Worm (Caenorhabditis elegans) whole organism, late embryonic: ENCODE data around the gene nlf-1.

Source experiments
- C38D4.7 ChIP-seq: fragments of 200-800 bp; sonication (Bioruptor generic); optimal IDR thresholded peaks from 2 replicates; lab custom pipeline; 2018; ENCODE audit warnings: mild to moderate bottlenecking, missing genetic modification characterization, moderate library complexity, missing compliant biosample characterization
- F13H6.1 ChIP-seq: sonication (generic microtip); optimal IDR thresholded peaks from 2 replicates; lab custom pipeline; 2016; ENCODE audit warnings: missing genetic modification characterization, missing compliant biosample characterization
- K02D7.2 ChIP-seq: sonication (generic microtip); optimal IDR thresholded peaks from 2 replicates; lab custom pipeline; 2017; ENCODE audit warnings: mild to moderate bottlenecking, missing genetic modification characterization, missing compliant biosample characterization
- T23F11.4 ChIP-seq: fragments of 200-800 bp; sonication (Bioruptor generic); optimal IDR thresholded peaks from 2 replicates; lab custom pipeline; 2018; ENCODE audit warnings: mild to moderate bottlenecking, missing genetic modification characterization, missing compliant biosample characterization
- ahr-1 ChIP-seq: sonication (generic microtip); optimal IDR thresholded peaks from 2 replicates; lab custom pipeline; 2016; ENCODE audit warnings: missing genetic modification characterization, missing compliant biosample characterization
- ceh-14 ChIP-seq: sonication (generic microtip); optimal IDR thresholded peaks from 2 replicates; lab custom pipeline; 2016; ENCODE audit warnings: missing genotype, missing genetic modification characterization, missing compliant biosample characterization
- ceh-18 ChIP-seq: sonication (generic microtip); optimal IDR thresholded peaks from 2 replicates; lab custom pipeline; 2016; ENCODE audit warnings: missing genetic modification characterization, missing compliant biosample characterization
- ceh-19 ChIP-seq: fragments of 200-800 bp; sonication (Bioruptor generic); optimal IDR thresholded peaks from 2 replicates; lab custom pipeline; 2018; ENCODE audit warnings: mild to moderate bottlenecking, missing genetic modification characterization, missing compliant biosample characterization
- ceh-22 ChIP-seq: sonication (generic microtip); optimal IDR thresholded peaks from 2 replicates; lab custom pipeline; 2017; ENCODE audit warnings: missing biosample characterization, missing genetic modification characterization
- ceh-24 ChIP-seq: sonication (generic microtip); optimal IDR thresholded peaks from 2 replicates; lab custom pipeline; 2016; ENCODE audit warnings: mild to moderate bottlenecking, missing genetic modification characterization, missing compliant biosample characterization
- ceh-30 ChIP-seq: fragments of 150-350 bp; optimal IDR thresholded peaks from 2 replicates; lab custom pipeline; 2014; ENCODE audit warnings: missing biosample characterization, missing genetic modification characterization
- ceh-31 ChIP-seq: sonication (generic microtip); optimal IDR thresholded peaks from 2 replicates; lab custom pipeline; 2016; ENCODE audit warnings: missing genetic modification characterization, missing compliant biosample characterization
- ceh-45 ChIP-seq: fragments of 200-800 bp; sonication (Bioruptor generic); IDR thresholded peaks from 2 replicates; pipeline ENCODE4 v1.3.6; 2022; ENCODE audit warnings: missing genetic modification reagents, missing genetic modification characterization, missing compliant biosample characterization
- ceh-9 ChIP-seq: sonication (generic microtip); optimal IDR thresholded peaks from 2 replicates; lab custom pipeline; 2016; ENCODE audit warnings: mild to moderate bottlenecking, missing genetic modification characterization, inconsistent platforms, missing compliant biosample characterization
- dve-1 ChIP-seq: sonication (generic microtip); optimal IDR thresholded peaks from 2 replicates; lab custom pipeline; 2017; ENCODE audit warnings: antibody characterized with exemption, mild to moderate bottlenecking, missing genetic modification characterization, missing compliant biosample characterization
- elt-2 ChIP-seq: sonication (generic microtip); optimal IDR thresholded peaks from 2 replicates; lab custom pipeline; 2016; ENCODE audit warnings: missing genetic modification reagents, missing genetic modification characterization, missing compliant biosample characterization
- elt-4 ChIP-seq: sonication (generic microtip); optimal IDR thresholded peaks from 2 replicates; lab custom pipeline; 2016; ENCODE audit warnings: missing genetic modification characterization, missing compliant biosample characterization
- eyg-1 ChIP-seq: sonication (generic microtip); optimal IDR thresholded peaks from 2 replicates; lab custom pipeline; 2016; ENCODE audit warnings: missing genotype, missing genetic modification characterization, missing compliant biosample characterization
- fax-1 ChIP-seq: sonication (generic microtip); optimal IDR thresholded peaks from 2 replicates; lab custom pipeline; 2016; ENCODE audit warnings: missing genotype, missing genetic modification characterization, missing compliant biosample characterization
- fkh-10 ChIP-seq: fragments of 150-350 bp; optimal IDR thresholded peaks from 2 replicates; lab custom pipeline; 2014; ENCODE audit warnings: missing biosample characterization, missing genetic modification reagents, missing genetic modification characterization
- fkh-6 ChIP-seq: sonication (generic microtip); optimal IDR thresholded peaks from 2 replicates; lab custom pipeline; 2016; ENCODE audit warnings: missing genetic modification characterization, missing compliant biosample characterization
- gmeb-2 ChIP-seq: sonication (generic microtip); optimal IDR thresholded peaks from 2 replicates; lab custom pipeline; 2016; ENCODE audit warnings: missing genetic modification characterization, inconsistent platforms, missing compliant biosample characterization
- hlh-6 ChIP-seq: sonication (generic microtip); optimal IDR thresholded peaks from 2 replicates; lab custom pipeline; 2016; ENCODE audit warnings: missing genotype, missing genetic modification characterization, missing compliant biosample characterization
- hlh-8 ChIP-seq: sonication (generic microtip); optimal IDR thresholded peaks from 2 replicates; lab custom pipeline; 2016; ENCODE audit warnings: missing genotype, missing genetic modification characterization, missing compliant biosample characterization
- lim-6 ChIP-seq: sonication (generic microtip); optimal IDR thresholded peaks from 2 replicates; lab custom pipeline; 2016; ENCODE audit warnings: missing genetic modification characterization, missing compliant biosample characterization
- nfya-1 ChIP-seq: sonication (generic microtip); optimal IDR thresholded peaks from 2 replicates; lab custom pipeline; 2017; ENCODE audit warnings: missing genetic modification characterization, mild to moderate bottlenecking, missing compliant biosample characterization, antibody characterized with exemption, moderate library complexity
- npax-4 ChIP-seq: sonication (generic microtip); optimal IDR thresholded peaks from 2 replicates; lab custom pipeline; 2016; ENCODE audit warnings: missing genetic modification characterization, missing compliant biosample characterization
- odd-2 ChIP-seq: sonication (generic microtip); optimal IDR thresholded peaks from 2 replicates; lab custom pipeline; 2017; ENCODE audit warnings: antibody characterized with exemption, mild to moderate bottlenecking, missing genetic modification characterization, missing compliant biosample characterization
- pag-3 ChIP-seq: sonication (generic microtip); optimal IDR thresholded peaks from 2 replicates; lab custom pipeline; 2016; ENCODE audit warnings: missing compliant biosample characterization, missing genetic modification characterization, borderline replicate concordance
- pax-1 ChIP-seq: fragments of 150-350 bp; optimal IDR thresholded peaks from 2 replicates; lab custom pipeline; 2014; ENCODE audit warnings: missing biosample characterization, missing genetic modification characterization
- pha-2 ChIP-seq: sonication (generic microtip); optimal IDR thresholded peaks from 2 replicates; lab custom pipeline; 2017; ENCODE audit warnings: mild to moderate bottlenecking, missing genetic modification characterization, missing compliant biosample characterization
- ref-2 ChIP-seq: sonication (generic microtip); optimal IDR thresholded peaks from 2 replicates; lab custom pipeline; 2016; ENCODE audit warnings: missing genetic modification characterization, missing compliant biosample characterization
- rnt-1 ChIP-seq: sonication (generic microtip); optimal IDR thresholded peaks from 2 replicates; lab custom pipeline; 2016; ENCODE audit warnings: missing genetic modification characterization, missing compliant biosample characterization
- sdc-2 ChIP-seq: sonication (generic microtip); optimal IDR thresholded peaks from 2 replicates; lab custom pipeline; 2016; ENCODE audit warnings: missing genotype, missing genetic modification characterization, missing compliant biosample characterization
- tbx-2 ChIP-seq: sonication (generic microtip); optimal IDR thresholded peaks from 2 replicates; lab custom pipeline; 2016; ENCODE audit warnings: missing genetic modification characterization, missing compliant biosample characterization
- tbx-7 ChIP-seq: sonication (generic microtip); optimal IDR thresholded peaks from 2 replicates; lab custom pipeline; 2016; ENCODE audit warnings: missing genotype, missing genetic modification characterization, missing compliant biosample characterization
- ttx-3 ChIP-seq: sonication (generic microtip); optimal IDR thresholded peaks from 2 replicates; lab custom pipeline; 2016; ENCODE audit warnings: missing genetic modification reagents, missing genetic modification characterization, missing compliant biosample characterization
- unc-3 ChIP-seq, 2 experiments: fragments of 200-800 bp in 1 of 2; sonication (Bioruptor generic) in 1 of 2; sonication (generic microtip) in 1 of 2; conservative IDR thresholded peaks in 1 of 2; optimal IDR thresholded peaks in 1 of 2; 2 replicates each; pipeline versions ENCODE4 v1.3.6 to Lab custom; 2016 to 2022; ENCODE audit warnings: missing compliant biosample characterization in 2 of 2, missing genetic modification characterization in 2 of 2, missing genetic modification reagents in 1 of 2
- unc-42 ChIP-seq: sonication (generic microtip); optimal IDR thresholded peaks from 2 replicates; lab custom pipeline; 2016; ENCODE audit warnings: missing genotype, missing genetic modification characterization, missing compliant biosample characterization
- unc-55 ChIP-seq: sonication (generic microtip); optimal IDR thresholded peaks from 2 replicates; lab custom pipeline; 2017; ENCODE audit warnings: missing biosample characterization, missing genetic modification reagents, missing genetic modification characterization
- unc-86 ChIP-seq: sonication (generic microtip); optimal IDR thresholded peaks from 2 replicates; lab custom pipeline; 2016; ENCODE audit warnings: missing genetic modification characterization, missing compliant biosample characterization
- ztf-16 ChIP-seq: sonication (generic microtip); optimal IDR thresholded peaks from 2 replicates; lab custom pipeline; 2017; ENCODE audit warnings: missing genetic modification characterization, missing compliant biosample characterization

Gene nlf-1

DNA sequence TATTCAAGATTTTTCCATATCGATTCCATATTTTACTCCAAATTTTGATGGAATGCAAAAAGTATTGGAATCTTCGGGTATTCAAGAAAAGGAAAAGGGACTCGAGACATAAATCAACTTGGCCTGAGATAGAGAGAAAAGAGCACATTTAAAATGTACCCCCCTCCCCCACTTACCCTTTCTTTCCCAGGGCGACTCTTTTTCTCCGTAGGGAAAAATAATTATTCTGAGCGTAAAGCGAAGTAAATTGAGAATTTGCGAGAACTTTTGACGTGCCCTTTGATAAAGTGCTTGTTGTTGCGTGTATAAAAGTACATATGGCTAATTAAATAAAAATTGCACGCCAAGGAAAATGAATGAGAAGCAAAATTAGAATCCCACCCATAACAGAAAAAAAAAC is 43.3 kb upstream of the nlf-1 start:
- TF ChIP-seq tbx-7 (tag; lab: Kevin White, UChicago) = no peak
- TF ChIP-seq unc-86 = no peak
- TF ChIP-seq dve-1 (tag; lab: Kevin White, UChicago) = no peak
- no peak for TF ChIP-seq C38D4.7 (GFP tag; lab: Kevin White, UChicago)
- TF ChIP-seq unc-55 (GFP tag; lab: Kevin White, UChicago) = peak; percentile 15
- TF ChIP-seq eyg-1 (tag; lab: Kevin White, UChicago) = no peak
- no peak for TF ChIP-seq elt-4 (tag; lab: Kevin White, UChicago)
- no peak for TF ChIP-seq tbx-2
- TF ChIP-seq F13H6.1 (tag; lab: Kevin White, UChicago) = no peak
- no peak for TF ChIP-seq fax-1 (tag; lab: Kevin White, UChicago)
- peak; percentile 55 for TF ChIP-seq unc-42 (tag; lab: Kevin White, UChicago)
- no peak for TF ChIP-seq pha-2 (tag; lab: Kevin White, UChicago)
- no peak for TF ChIP-seq elt-2 (tag; lab: Kevin White, UChicago)
- peak; percentile 64 for TF ChIP-seq ceh-14 (tag; lab: Kevin White, UChicago)
- TF ChIP-seq K02D7.2 (tag; lab: Kevin White, UChicago) = no peak
- TF ChIP-seq rnt-1 (tag; lab: Kevin White, UChicago) = no peak

DNA sequence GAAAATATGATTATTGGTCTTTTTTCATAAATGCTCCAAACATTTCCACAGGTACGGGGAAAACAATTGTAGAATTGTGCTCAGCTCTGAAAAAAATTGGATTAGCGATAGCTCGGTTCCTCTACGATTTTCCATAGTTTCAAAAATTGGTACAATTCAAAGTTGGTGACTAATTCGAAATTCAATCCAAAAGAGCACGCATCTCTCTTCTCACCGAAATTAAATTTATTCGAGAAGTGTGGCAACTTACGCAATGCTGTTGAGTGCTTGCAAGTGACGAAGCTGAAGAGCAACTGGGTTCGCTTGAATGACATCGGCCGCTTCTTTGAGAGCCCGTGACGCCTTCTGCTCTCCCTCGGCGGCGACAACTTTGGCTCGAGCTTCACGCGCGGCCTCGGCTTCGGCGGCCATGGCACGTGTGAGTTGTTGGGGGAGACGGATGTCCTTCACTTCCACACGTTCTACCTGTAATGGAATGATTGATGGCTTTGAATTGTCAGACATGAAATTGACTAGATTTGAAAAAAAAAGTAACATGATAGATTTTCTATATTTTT is 40.5 kb upstream of the nlf-1 start:
- TF ChIP-seq lim-6 (tag; lab: Kevin White, UChicago) (peak; percentile 31), hlh-8 (no peak), ceh-31 (tag; lab: Kevin White, UChicago) (peak; percentile 27), unc-42 (tag; lab: Kevin White, UChicago) (peak; percentile 90)

DNA sequence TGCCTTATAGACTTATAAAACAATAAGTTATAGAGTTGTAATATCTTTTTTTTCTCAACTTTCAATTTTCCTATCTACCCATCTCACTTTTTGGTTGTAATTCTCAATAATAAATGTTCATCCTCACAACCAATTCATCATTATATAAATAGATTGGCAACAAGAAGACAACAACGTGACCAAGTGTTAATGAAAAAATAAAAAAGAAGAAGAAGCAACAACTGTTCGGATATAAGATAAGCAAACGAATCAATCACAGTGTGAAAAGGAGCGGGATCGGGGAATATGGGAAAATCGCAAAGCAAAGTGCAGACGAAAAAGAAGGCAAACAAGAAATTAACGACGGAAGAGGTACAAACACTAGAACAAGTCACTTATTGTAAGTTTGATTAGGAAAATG is 36.6 kb upstream of the nlf-1 start, which contains the start of gene ncs-3:
TSS of gene ncs-3 (plus strand) at position 153 of the 400 bp plus-strand sequence.
- TF ChIP-seq ref-2 (tag; lab: Kevin White, UChicago) (no peak), unc-55 (GFP tag; lab: Kevin White, UChicago) (peak; percentile 89)

DNA sequence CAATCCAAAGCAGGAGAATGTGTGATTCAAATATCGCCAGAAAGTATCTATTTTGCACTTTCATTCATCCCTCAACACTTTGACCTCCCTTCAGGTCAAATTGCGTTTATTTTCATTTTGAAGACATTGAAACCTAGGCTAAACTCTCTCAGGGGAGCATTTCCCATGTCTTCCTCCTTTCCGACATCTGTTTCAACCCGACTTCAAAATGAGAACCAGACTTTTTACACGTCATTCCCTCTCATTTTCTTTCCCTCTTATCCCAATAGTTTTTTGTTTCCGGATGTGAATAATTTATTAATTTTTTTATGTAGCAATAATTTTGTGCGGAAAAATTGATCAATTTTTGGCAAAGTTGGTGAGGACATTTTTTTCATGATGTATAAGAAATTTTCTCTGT is 35.6 kb upstream of the nlf-1 start:
- TF ChIP-seq hlh-8 (peak; percentile 34), F13H6.1 (tag; lab: Kevin White, UChicago) (no peak)

DNA sequence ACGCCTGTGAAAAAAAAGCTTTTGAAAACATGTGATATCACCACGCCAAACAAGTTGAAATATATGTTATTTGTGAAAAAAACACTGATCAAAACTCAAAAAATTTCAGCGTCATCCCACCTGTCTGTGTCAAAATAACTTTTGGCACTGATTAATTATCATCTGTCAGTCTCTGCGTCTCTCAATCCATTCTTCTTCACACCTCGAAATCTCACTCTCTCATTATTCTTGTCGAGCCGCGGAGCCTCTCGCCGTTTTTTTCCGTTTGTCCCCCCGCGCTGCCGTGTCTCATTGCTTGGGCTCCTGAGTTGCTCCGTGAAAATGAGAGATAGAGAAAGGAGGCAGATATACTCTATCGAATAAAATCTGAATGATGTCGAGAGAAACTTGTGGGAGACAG is 33.7 kb upstream of the nlf-1 start:
- TF ChIP-seq unc-3 (GFP tag; conservative IDR thresholded peaks at IDR 0.05; lab: Robert Waterston, UW) = no peak
- no peak for TF ChIP-seq unc-3 (tag; optimal IDR thresholded peaks at IDR 0.05; lab: Kevin White, UChicago)
- no peak for TF ChIP-seq pax-1
- no peak for TF ChIP-seq ceh-9
- TF ChIP-seq rnt-1 (tag; lab: Kevin White, UChicago) = peak; percentile 44
- TF ChIP-seq ttx-3 (tag; lab: Kevin White, UChicago) = no peak
- TF ChIP-seq hlh-6 (tag; lab: Kevin White, UChicago) = no peak
- peak; percentile 29 for TF ChIP-seq unc-42 (tag; lab: Kevin White, UChicago)
- TF ChIP-seq fkh-6 (tag; lab: Kevin White, UChicago) = no peak
- TF ChIP-seq ceh-18 (tag; lab: Kevin White, UChicago) = peak; percentile 51
- no peak for TF ChIP-seq ceh-24 (tag; lab: Kevin White, UChicago)
- peak; percentile 14 for TF ChIP-seq lim-6 (tag; lab: Kevin White, UChicago)
- peak; percentile 3 for TF ChIP-seq nfya-1 (tag; lab: Kevin White, UChicago)
- no peak for TF ChIP-seq gmeb-2
- no peak for TF ChIP-seq K02D7.2 (tag; lab: Kevin White, UChicago)
- no peak for TF ChIP-seq T23F11.4
- no peak for TF ChIP-seq odd-2 (tag; lab: Kevin White, UChicago)
- TF ChIP-seq ceh-22 (tag; lab: Kevin White, UChicago) = no peak
- TF ChIP-seq sdc-2 (tag; lab: Kevin White, UChicago) = peak; percentile 18
- no peak for TF ChIP-seq elt-4 (tag; lab: Kevin White, UChicago)
- peak; percentile 67 for TF ChIP-seq unc-55 (GFP tag; lab: Kevin White, UChicago)
- no peak for TF ChIP-seq fkh-10 (GFP tag; lab: Kevin White, UChicago)
- no peak for TF ChIP-seq ceh-19 (GFP tag; lab: Kevin White, UChicago)
- no peak for TF ChIP-seq ceh-30 (tag; lab: Kevin White, UChicago)
- no peak for TF ChIP-seq npax-4
- TF ChIP-seq ztf-16 (tag; lab: Kevin White, UChicago) = no peak
- no peak for TF ChIP-seq ahr-1 (tag; lab: Kevin White, UChicago)
- TF ChIP-seq pag-3 = no peak
- no peak for TF ChIP-seq ceh-45 (GFP tag; lab: Robert Waterston, UW)
- no peak for TF ChIP-seq F13H6.1 (tag; lab: Kevin White, UChicago)
